Worm (Caenorhabditis elegans) whole organism, young adult: ENCODE results near the gene mrpl-21.

Experiments
- K11D2.4 ChIP-seq: fragments of 200-800 bp; sonication (Bioruptor generic); IDR thresholded peaks from 2 replicates; pipeline ENCODE4 v1.3.6; 2022; ENCODE audit warnings: missing genetic modification reagents, missing genetic modification characterization, missing compliant biosample characterization
- madf-3 ChIP-seq: fragments of 200-800 bp; sonication (Bioruptor generic); IDR thresholded peaks from 2 replicates; pipeline ENCODE4 v1.3.6; 2022; ENCODE audit warnings: missing genetic modification reagents, missing genetic modification characterization, missing compliant biosample characterization
- madf-8 ChIP-seq: fragments of 200-800 bp; sonication (Bioruptor generic); conservative IDR thresholded peaks from 2 replicates; pipeline ENCODE4 v1.3.6; 2022; ENCODE audit warnings: missing genetic modification reagents, missing genetic modification characterization, missing compliant biosample characterization
- nfya-1 ChIP-seq: sonication (generic microtip); optimal IDR thresholded peaks from 2 replicates; lab custom pipeline; 2017; ENCODE audit warnings: antibody characterized with exemption, missing compliant biosample characterization, missing genetic modification characterization, borderline replicate concordance; ENCODE audit not compliant: insufficient read depth
- snpc-4 ChIP-seq, 5 experiments: fragments of 150-350 bp in 1 of 5; sonication (generic microtip) in 4 of 5; optimal IDR thresholded peaks; 2 replicates each; lab custom pipeline; 2014 to 2018; ENCODE audit warnings: missing genetic modification characterization in 5 of 5, missing biosample characterization in 3 of 5, antibody characterized with exemption in 2 of 5, mild to moderate bottlenecking in 2 of 5, missing compliant biosample characterization in 2 of 5, missing genotype in 2 of 5, moderate library complexity in 2 of 5, missing genetic modification reagents in 1 of 5

ce11 chrIII:4263048-4263447 is 19.7 kb upstream of the mrpl-21 start, which contains the start of gene T08A11.1:
- TF ChIP-seq snpc-4 (GFP tag; optimal IDR thresholded peaks at IDR 0.05; lab: Kevin White, UChicago) (no peak), snpc-4 (tag; optimal IDR thresholded peaks at IDR 0.05; lab: Kevin White, UChicago) (no peak), nfya-1 (no peak), K11D2.4 (GFP tag; lab: Robert Waterston, UW) (no peak), madf-8 (GFP tag; lab: Robert Waterston, UW) (no peak), madf-3 (GFP tag; lab: Robert Waterston, UW) (no peak)
